Fruit fly (Drosophila melanogaster) whole organism, wandering third instar larva: ENCODE measurements around the gene CG12984.

ENCODE experiments used
- Abd-B ChIP-seq: fragments of >200 bp; optimal IDR thresholded peaks from 2 replicates; lab custom pipeline; 2017; ENCODE audit warnings: missing biosample characterization, missing genetic modification characterization
- CG32264 ChIP-seq: fragments of 200-800 bp; sonication (Bioruptor generic); optimal IDR thresholded peaks from 2 replicates; lab custom pipeline; 2016; ENCODE audit warnings: missing biosample characterization, missing genetic modification characterization
- CG9705 ChIP-seq: fragments of 200-800 bp; sonication (Bioruptor generic); optimal IDR thresholded peaks from 2 replicates; lab custom pipeline; 2018; ENCODE audit warnings: missing biosample characterization, mild to moderate bottlenecking, missing genetic modification characterization
- CrebA ChIP-seq: fragments of 200-800 bp; sonication (Bioruptor generic); optimal IDR thresholded peaks from 2 replicates; lab custom pipeline; 2016; ENCODE audit warnings: missing biosample characterization, mild to moderate bottlenecking, missing genetic modification characterization, borderline replicate concordance
- Dfd ChIP-seq: fragments of >200 bp; optimal IDR thresholded peaks from 2 replicates; lab custom pipeline; 2017; ENCODE audit warnings: missing biosample characterization, missing genetic modification characterization
- Dif ChIP-seq: fragments of 200-275, 200-300 bp; sonication (Bioruptor generic); optimal IDR thresholded peaks from 2 replicates; lab custom pipeline; 2018; ENCODE audit warnings: missing biosample characterization, missing genetic modification characterization; ENCODE audit not compliant: partially characterized antibody
- GATAd ChIP-seq: sonication (Bioruptor generic); optimal IDR thresholded peaks from 2 replicates; lab custom pipeline; 2016; ENCODE audit warnings: missing biosample characterization, missing genetic modification characterization
- Hnf4 ChIP-seq: fragments of 200-800 bp; sonication (Bioruptor generic); optimal IDR thresholded peaks from 2 replicates; lab custom pipeline; 2016; ENCODE audit warnings: missing biosample characterization, mild to moderate bottlenecking, missing genetic modification characterization
- Hr78 ChIP-seq: fragments of >200 bp; optimal IDR thresholded peaks from 2 replicates; lab custom pipeline; 2017; ENCODE audit warnings: missing biosample characterization, missing genetic modification characterization
- Hr83 ChIP-seq: fragments of 200-300 bp; sonication (Bioruptor generic); optimal IDR thresholded peaks from 2 replicates; lab custom pipeline; 2016; ENCODE audit warnings: missing biosample characterization, mild to moderate bottlenecking, missing genetic modification characterization, moderate library complexity; ENCODE audit not compliant: poor library complexity, severe bottlenecking
- Jra ChIP-seq: sonication (Bioruptor generic); optimal IDR thresholded peaks from 2 replicates; lab custom pipeline; 2016; ENCODE audit warnings: missing biosample characterization, missing genetic modification characterization
- Mio ChIP-seq: sonication (Bioruptor generic); optimal IDR thresholded peaks from 2 replicates; lab custom pipeline; 2016; ENCODE audit warnings: missing biosample characterization, missing genetic modification characterization
- Myc ChIP-seq: fragments of >200 bp; optimal IDR thresholded peaks from 2 replicates; lab custom pipeline; 2017
- N ChIP-seq: fragments of >200 bp; optimal IDR thresholded peaks from 2 replicates; lab custom pipeline; 2018; ENCODE audit warnings: missing biosample characterization, missing external identifiers, missing genetic modification characterization
- OdsH ChIP-seq: fragments of 200-800 bp; sonication (Bioruptor generic); optimal IDR thresholded peaks from 2 replicates; lab custom pipeline; 2016; ENCODE audit warnings: missing biosample characterization, mild to moderate bottlenecking, missing genetic modification characterization
- Rel ChIP-seq, 2 experiments: fragments of 200-800 bp; sonication (Bioruptor generic) in 1 of 2; optimal IDR thresholded peaks; 2 replicates in 1 of 2; 3 replicates in 1 of 2; lab custom pipeline; 2016 to 2019; ENCODE audit warnings: mild to moderate bottlenecking in 2 of 2, missing biosample characterization in 2 of 2, missing genetic modification characterization in 2 of 2, moderate library complexity in 1 of 2
- Sp1 ChIP-seq: fragments of 200-800 bp; sonication (Bioruptor generic); optimal IDR thresholded peaks from 3 replicates; lab custom pipeline; 2019; ENCODE audit warnings: missing biosample characterization, mild to moderate bottlenecking, missing genetic modification characterization, moderate library complexity
- Vsx2 ChIP-seq: fragments of 200-300, 225-300 bp; sonication (Bioruptor generic); optimal IDR thresholded peaks from 2 replicates; lab custom pipeline; 2018; ENCODE audit warnings: missing biosample characterization, missing genetic modification characterization; ENCODE audit not compliant: partially characterized antibody
- br ChIP-seq: fragments of 200-800 bp; sonication (Bioruptor generic); optimal IDR thresholded peaks from 2 replicates; lab custom pipeline; 2016; ENCODE audit warnings: missing biosample characterization, missing genetic modification characterization
- brk ChIP-seq: fragments of 200-800 bp; sonication (Bioruptor generic); optimal IDR thresholded peaks from 2 replicates; lab custom pipeline; 2016; ENCODE audit warnings: missing biosample characterization, mild to moderate bottlenecking, missing genetic modification characterization
- dl ChIP-seq, 2 experiments: fragments of 175-275, 200-275 bp in 1 of 2; fragments of 200-275 bp in 1 of 2; sonication (Bioruptor generic); optimal IDR thresholded peaks; lab custom pipeline; 2018; ENCODE audit warnings: mild to moderate bottlenecking in 2 of 2, missing biosample characterization in 2 of 2, missing genetic modification characterization in 2 of 2, moderate library complexity in 2 of 2; ENCODE audit not compliant: partially characterized antibody in 2 of 2, insufficient read depth in 1 of 2
- dmrt93B ChIP-seq: fragments of 200-800 bp; sonication (Bioruptor generic); optimal IDR thresholded peaks from 2 replicates; lab custom pipeline; 2018; ENCODE audit warnings: missing biosample characterization, mild to moderate bottlenecking, missing genetic modification characterization
- dsf ChIP-seq: sonication (Bioruptor generic); optimal IDR thresholded peaks from 2 replicates; lab custom pipeline; 2016; ENCODE audit warnings: missing biosample characterization, missing genetic modification characterization, borderline replicate concordance
- ey ChIP-seq: fragments of 200-800 bp; sonication (Bioruptor generic); optimal IDR thresholded peaks from 2 replicates; lab custom pipeline; 2016; ENCODE audit warnings: missing biosample characterization, missing genetic modification characterization
- foxo ChIP-seq, 2 experiments: fragments of 200-800 bp; sonication (Bioruptor generic); optimal IDR thresholded peaks; 2 replicates in 1 of 2; 3 replicates in 1 of 2; lab custom pipeline; 2016 to 2017; ENCODE audit warnings: missing biosample characterization in 2 of 2, missing genetic modification characterization in 2 of 2
- h ChIP-seq: fragments of 200-800 bp; sonication (Bioruptor generic); optimal IDR thresholded peaks from 3 replicates; lab custom pipeline; 2016; ENCODE audit warnings: missing biosample characterization, mild to moderate bottlenecking, missing genetic modification characterization
- jim ChIP-seq: fragments of 175-275, 200-325 bp; sonication (Bioruptor generic); optimal IDR thresholded peaks from 2 replicates; lab custom pipeline; 2016; ENCODE audit warnings: missing biosample characterization, mild to moderate bottlenecking, missing genetic modification characterization
- pan ChIP-seq: fragments of >200 bp; optimal IDR thresholded peaks from 2 replicates; lab custom pipeline; 2017
- psq ChIP-seq: fragments of 200-800 bp; sonication (Bioruptor generic); optimal IDR thresholded peaks from 3 replicates; lab custom pipeline; 2017; ENCODE audit warnings: missing biosample characterization, mild to moderate bottlenecking, missing genetic modification characterization, moderate library complexity
- rgr ChIP-seq: fragments of 200-800 bp; sonication (Bioruptor generic); optimal IDR thresholded peaks from 3 replicates; lab custom pipeline; 2016; ENCODE audit warnings: missing biosample characterization, mild to moderate bottlenecking, missing genetic modification characterization
- sage ChIP-seq: fragments of 200-800 bp; sonication (Bioruptor generic); optimal IDR thresholded peaks from 2 replicates; lab custom pipeline; 2016; ENCODE audit warnings: missing biosample characterization, mild to moderate bottlenecking, missing genetic modification characterization
- sv ChIP-seq: fragments of 200-800 bp; sonication (Bioruptor generic); optimal IDR thresholded peaks from 3 replicates; lab custom pipeline; 2016; ENCODE audit warnings: missing biosample characterization, missing genetic modification characterization
- tai ChIP-seq: sonication (Bioruptor generic); optimal IDR thresholded peaks from 2 replicates; lab custom pipeline; 2016; ENCODE audit warnings: missing biosample characterization, missing genetic modification characterization
- usp ChIP-seq: fragments of >200 bp; optimal IDR thresholded peaks from 2 replicates; lab custom pipeline; 2017; ENCODE audit warnings: missing biosample characterization, missing genetic modification characterization
- woc ChIP-seq: sonication (Bioruptor generic); optimal IDR thresholded peaks from 2 replicates; lab custom pipeline; 2016; ENCODE audit warnings: missing biosample characterization, mild to moderate bottlenecking, missing genetic modification characterization

The CG12984 gene

DNA sequence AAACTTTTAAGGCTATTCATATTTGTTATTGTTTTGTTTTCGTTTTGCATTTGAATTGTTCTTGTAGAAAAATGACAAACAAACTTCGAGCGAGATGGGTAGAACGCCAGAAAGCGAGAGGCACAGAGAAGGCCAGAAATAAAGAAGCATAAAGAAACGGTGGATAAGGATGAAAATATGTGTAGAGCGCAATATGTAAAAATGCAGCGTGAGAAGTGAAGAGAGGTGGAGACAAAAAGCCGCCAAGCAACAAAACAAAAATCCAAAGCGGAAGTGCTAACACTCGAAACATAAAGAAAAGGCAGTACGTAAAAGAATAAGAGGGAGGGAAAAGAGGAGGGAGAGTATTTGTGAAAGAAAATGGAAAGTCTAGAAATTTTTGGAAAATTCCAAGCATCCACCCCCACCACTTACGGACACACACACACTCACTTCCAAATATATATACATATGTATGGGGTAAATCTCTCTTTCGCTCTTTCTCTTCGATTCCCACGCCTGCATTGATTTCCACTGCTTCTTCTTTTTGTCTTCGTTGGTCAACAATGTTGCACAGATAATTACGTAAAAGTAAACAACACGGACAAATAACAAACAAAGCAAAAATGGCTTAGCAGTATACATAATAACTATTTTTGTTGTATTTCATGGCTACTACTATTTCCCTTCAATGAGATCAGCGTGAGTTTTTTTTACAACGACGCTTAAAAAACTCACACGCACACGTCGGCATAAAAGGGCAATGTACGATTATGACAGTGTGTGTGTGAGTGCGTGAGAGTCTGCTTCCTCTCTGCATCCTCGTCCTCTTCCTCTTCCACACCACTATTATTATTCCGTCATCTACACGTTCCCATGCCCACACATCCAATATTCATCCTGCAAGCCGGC, 16.1 kb downstream of the CG12984 start:
- no peak for TF ChIP-seq woc (GFP tag; lab: Kevin White, UChicago)
- TF ChIP-seq psq = peak; percentile 83

DNA sequence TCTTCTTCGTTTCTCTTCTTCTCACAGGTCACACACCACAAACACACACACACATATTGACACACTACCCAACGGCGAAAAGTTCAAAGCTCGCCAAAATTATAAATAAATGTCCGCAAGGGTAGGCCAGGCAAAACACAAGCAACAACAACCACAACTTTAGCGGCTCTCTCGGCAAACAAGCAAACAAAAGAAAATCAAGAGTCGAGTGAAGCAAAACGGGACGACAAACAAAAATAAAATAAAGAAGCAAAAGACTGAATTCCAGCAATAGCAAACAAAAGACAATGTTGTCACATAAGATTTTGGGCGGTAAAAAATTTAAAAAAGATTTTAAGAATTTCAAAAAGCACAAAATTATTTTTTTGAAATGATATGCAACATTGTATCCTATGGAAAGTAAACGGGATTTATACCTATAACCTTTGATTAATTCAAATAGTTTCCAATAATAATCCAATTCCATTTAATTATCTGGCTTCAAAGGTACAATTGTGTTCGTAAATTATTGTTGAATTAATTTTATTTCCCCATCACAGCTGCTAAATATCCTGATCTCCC, 16.9 kb downstream of the CG12984 start:
- TF ChIP-seq Hr83 (GFP tag; lab: Kevin White, UChicago) = no peak
- TF ChIP-seq woc (GFP tag; lab: Kevin White, UChicago) = peak; percentile 24
- no peak for TF ChIP-seq pan (lab: Kevin White, UChicago)
- TF ChIP-seq Sp1 (GFP tag; lab: Kevin White, UChicago) = no peak
- TF ChIP-seq dl (GFP tag; optimal IDR thresholded peaks at IDR 0.05; lab: Kevin White, UChicago; ENCODE audit: insufficient read depth in 1 of 2, partially characterized antibody in 2 of 2) = no peak
- no peak for TF ChIP-seq Myc (lab: Kevin White, UChicago)
- TF ChIP-seq OdsH (GFP tag; lab: Kevin White, UChicago) = no peak
- no peak for TF ChIP-seq Mio (GFP tag; lab: Kevin White, UChicago)
- TF ChIP-seq N (GFP tag; lab: Kevin White, UChicago) = no peak
- no peak for TF ChIP-seq br (GFP tag; lab: Kevin White, UChicago)
- TF ChIP-seq GATAd (GFP tag; lab: Kevin White, UChicago) = no peak
- TF ChIP-seq rgr (GFP tag; lab: Kevin White, UChicago) = no peak
- TF ChIP-seq sage (GFP tag; lab: Kevin White, UChicago) = no peak
- TF ChIP-seq CG32264 (GFP tag; lab: Kevin White, UChicago) = no peak
- TF ChIP-seq Abd-B = no peak
- TF ChIP-seq brk (GFP tag; lab: Kevin White, UChicago) = no peak
- no peak for TF ChIP-seq dmrt93B (GFP tag; lab: Kevin White, UChicago)
- no peak for TF ChIP-seq Hr78 (GFP tag; lab: Kevin White, UChicago)
- TF ChIP-seq ey = peak; percentile 26
- no peak for TF ChIP-seq jim (GFP tag; lab: Kevin White, UChicago)
- TF ChIP-seq Jra (GFP tag; lab: Kevin White, UChicago) = no peak
- TF ChIP-seq psq = peak; percentile 49
- TF ChIP-seq, all 38 proteins: peak for 3

DNA sequence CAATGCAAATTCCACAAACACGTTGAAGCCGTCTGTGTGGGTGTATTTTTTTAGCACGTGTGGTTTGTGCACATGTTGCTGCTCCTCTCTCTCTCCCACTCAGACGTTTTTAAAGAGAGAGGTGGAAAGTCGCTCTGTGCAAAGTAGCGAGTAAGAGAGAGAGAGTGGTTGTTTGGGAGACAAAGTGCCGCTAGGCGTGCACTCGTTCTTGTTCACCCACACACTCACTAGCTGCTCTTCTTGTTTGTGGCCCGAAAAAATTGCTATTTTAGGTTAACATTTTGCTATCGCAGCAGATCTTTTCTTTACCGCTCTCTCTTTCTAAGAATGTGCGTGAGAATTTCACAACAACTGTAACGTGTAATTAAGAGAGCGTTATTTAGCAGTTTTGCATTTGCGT, 17.4 kb downstream of the CG12984 start:
- TF ChIP-seq Abd-B (no peak), Dif (GFP tag; lab: Kevin White, UChicago) (peak; percentile 94), usp (GFP tag; lab: Kevin White, UChicago) (no peak), Rel (GFP tag; optimal IDR thresholded peaks at IDR 0.05; lab: Kevin White, UChicago) (no peak), Rel (tag; optimal IDR thresholded peaks at IDR 0.05; lab: Kevin White, UChicago) (peak; percentile 11), dl (GFP tag; optimal IDR thresholded peaks at IDR 0.05; lab: Kevin White, UChicago; ENCODE audit: insufficient read depth in 1 of 2, partially characterized antibody in 2 of 2) (peak; percentile 84 to 94), GATAd (GFP tag; lab: Kevin White, UChicago) (no peak), Vsx2 (peak; percentile 58)

DNA sequence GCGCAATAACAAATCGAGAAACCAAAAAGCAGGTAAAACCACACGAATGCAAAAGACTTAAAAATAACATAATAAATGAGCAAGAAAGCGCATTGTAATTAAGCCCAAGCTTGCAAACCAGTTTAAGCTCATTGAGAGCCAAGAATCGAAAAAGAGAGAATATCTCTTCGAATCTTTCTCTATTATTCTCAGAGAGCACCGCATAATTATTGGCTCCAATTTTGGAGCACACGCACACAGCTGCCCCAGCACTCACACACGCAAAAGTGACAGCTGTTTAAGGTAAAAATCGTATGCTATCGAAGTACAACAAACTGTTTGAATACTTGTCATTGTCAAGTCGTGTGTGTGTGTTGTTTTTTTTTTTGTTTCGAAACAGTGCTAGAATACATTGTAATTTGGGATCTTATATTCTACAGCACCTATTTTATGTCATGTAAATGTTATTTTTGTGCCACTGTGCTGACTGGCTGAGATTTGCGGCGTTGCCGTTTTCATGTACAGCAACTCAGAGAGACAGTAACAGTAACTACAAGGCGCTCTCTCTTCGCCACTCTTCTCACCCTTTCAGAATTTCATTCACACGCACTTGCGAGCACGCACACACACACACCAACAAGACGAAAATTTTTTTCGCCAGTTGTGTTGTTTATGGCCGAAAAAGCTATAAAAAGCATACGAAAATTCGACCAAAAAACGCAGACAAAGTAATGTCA, 18.1 kb downstream of the CG12984 start:
- TF ChIP-seq dmrt93B (GFP tag; lab: Kevin White, UChicago) = peak; percentile 31
- TF ChIP-seq CG32264 (GFP tag; lab: Kevin White, UChicago) = peak; percentile 66
- no peak for TF ChIP-seq tai
- TF ChIP-seq Dfd (GFP tag; lab: Kevin White, UChicago) = no peak
- TF ChIP-seq dl (GFP tag; optimal IDR thresholded peaks at IDR 0.05; lab: Kevin White, UChicago; ENCODE audit: insufficient read depth in 1 of 2, partially characterized antibody in 2 of 2) = peak; percentile 29 to 63
- TF ChIP-seq rgr (GFP tag; lab: Kevin White, UChicago) = peak; percentile 81
- TF ChIP-seq psq = peak; percentile 85
- TF ChIP-seq CG9705 (GFP tag; lab: Kevin White, UChicago) = no peak
- no peak for TF ChIP-seq sv (GFP tag; lab: Kevin White, UChicago)
- no peak for TF ChIP-seq Rel (GFP tag; optimal IDR thresholded peaks at IDR 0.05; lab: Kevin White, UChicago)
- peak; percentile 12 for TF ChIP-seq Rel (tag; optimal IDR thresholded peaks at IDR 0.05; lab: Kevin White, UChicago)
- TF ChIP-seq usp (GFP tag; lab: Kevin White, UChicago) = no peak
- peak; percentile 87 for TF ChIP-seq h (GFP tag; lab: Kevin White, UChicago)
- TF ChIP-seq Hr83 (GFP tag; lab: Kevin White, UChicago) = no peak
- TF ChIP-seq jim (GFP tag; lab: Kevin White, UChicago) = no peak
- no peak for TF ChIP-seq Mio (GFP tag; lab: Kevin White, UChicago)
- peak; percentile 52 for TF ChIP-seq CrebA (GFP tag; lab: Kevin White, UChicago)
- TF ChIP-seq pan (lab: Kevin White, UChicago) = no peak
- peak; percentile 74 for TF ChIP-seq woc (GFP tag; lab: Kevin White, UChicago)
- peak; percentile 79 for TF ChIP-seq ey
- peak; percentile 68 for TF ChIP-seq sage (GFP tag; lab: Kevin White, UChicago)
- no peak for TF ChIP-seq dsf (GFP tag; lab: Kevin White, UChicago)
- peak; percentile 35 for TF ChIP-seq Sp1 (GFP tag; lab: Kevin White, UChicago)
- TF ChIP-seq brk (GFP tag; lab: Kevin White, UChicago) = peak; percentile 42
- TF ChIP-seq Hnf4 (GFP tag; lab: Kevin White, UChicago) = peak; percentile 70
- peak; percentile 70 for TF ChIP-seq Dif (GFP tag; lab: Kevin White, UChicago)
- peak; percentile 52 for TF ChIP-seq Jra (GFP tag; lab: Kevin White, UChicago)
- TF ChIP-seq Hr78 (GFP tag; lab: Kevin White, UChicago) = no peak
- TF ChIP-seq Vsx2 = peak; percentile 23
- TF ChIP-seq foxo (GFP tag; optimal IDR thresholded peaks at IDR 0.05; lab: Kevin White, UChicago) = peak in 1 of 2 experiments; percentile 84
- no peak for TF ChIP-seq GATAd (GFP tag; lab: Kevin White, UChicago)
